Fruit fly (Drosophila melanogaster) whole organism, prepupa: ENCODE data around the gene CG11309.

ENCODE experiments used
- CG11294 ChIP-seq: fragments of 200-800 bp; sonication (Bioruptor generic); IDR thresholded peaks from 2 replicates; pipeline ENCODE4 v1.3.6; 2022; ENCODE audit warnings: missing biosample characterization, missing genetic modification characterization
- CG11902 ChIP-seq: fragments of 200-800 bp; sonication (Bioruptor generic); optimal IDR thresholded peaks from 3 replicates; lab custom pipeline; 2016; ENCODE audit warnings: missing biosample characterization, missing genetic modification characterization
- CG7368 ChIP-seq: fragments of 200-800 bp; sonication (Bioruptor generic); optimal IDR thresholded peaks from 3 replicates; lab custom pipeline; 2016; ENCODE audit warnings: missing biosample characterization, missing genetic modification characterization
- CG8119 ChIP-seq: fragments of 200-800 bp; sonication (Bioruptor generic); IDR thresholded peaks from 3 replicates; pipeline ENCODE4 v1.3.6; 2022; ENCODE audit warnings: missing biosample characterization, missing genetic modification characterization
- Eip75B ChIP-seq: fragments of 200-800 bp; sonication (Bioruptor generic); optimal IDR thresholded peaks from 3 replicates; lab custom pipeline; 2016; ENCODE audit warnings: missing biosample characterization, missing genetic modification characterization
- Ets96B ChIP-seq: fragments of 200-800 bp; optimal IDR thresholded peaks from 2 replicates; lab custom pipeline; 2019; ENCODE audit warnings: missing biosample characterization, mild to moderate bottlenecking, missing genetic modification characterization, moderate library complexity
- acj6 ChIP-seq: fragments of 200-800 bp; sonication (Bioruptor generic); optimal IDR thresholded peaks from 3 replicates; lab custom pipeline; 2016; ENCODE audit warnings: missing biosample characterization, missing genetic modification characterization
- cyc ChIP-seq: fragments of 200-800 bp; sonication (Bioruptor generic); optimal IDR thresholded peaks from 3 replicates; lab custom pipeline; 2016; ENCODE audit warnings: missing biosample characterization, missing genetic modification characterization
- dsx ChIP-seq: fragments of 200-800 bp; optimal IDR thresholded peaks from 3 replicates; lab custom pipeline; 2019; ENCODE audit warnings: missing biosample characterization, mild to moderate bottlenecking, missing genetic modification characterization, moderate library complexity; ENCODE audit not compliant: poor library complexity, severe bottlenecking
- fd59A ChIP-seq: fragments of 200-800 bp; sonication (Bioruptor generic); optimal IDR thresholded peaks from 2 replicates; lab custom pipeline; 2017; ENCODE audit warnings: missing biosample characterization, mild to moderate bottlenecking, missing genetic modification characterization, missing genetic modification reagents
- net ChIP-seq: fragments of 200-800 bp; sonication (Bioruptor generic); optimal IDR thresholded peaks from 3 replicates; lab custom pipeline; 2016; ENCODE audit warnings: missing biosample characterization, missing genetic modification characterization

- TF ChIP-seq acj6 (GFP tag; lab: Kevin White, UChicago) (no peak), fd59A (GFP tag; lab: Kevin White, UChicago) (no peak), CG7368 (GFP tag; lab: Kevin White, UChicago) (no peak), CG11902 (no peak), CG11294 (GFP tag; lab: Robert Waterston, UW) (no peak), Ets96B (tag; lab: Kevin White, UChicago) (no peak), Eip75B (GFP tag; lab: Kevin White, UChicago) (no peak), dsx (no peak), net (GFP tag; lab: Kevin White, UChicago) (no peak), cyc (GFP tag; lab: Kevin White, UChicago) (no peak), CG8119 (no peak)
These were observed 28.6 kb downstream of the CG11309 start for dm6 chr3L:21275921-21276295.
